Fruit fly (Drosophila melanogaster) Kc167 (cell line): Measurements from ENCODE around the gene CG14391.

Experiments
- Myc ChIP-seq: fragments of >200 bp; optimal IDR thresholded peaks from 2 replicates; lab custom pipeline; 2017; ENCODE audit warnings: missing external identifiers
- Sin3A ChIP-seq: fragments of >200 bp; optimal IDR thresholded peaks from 2 replicates; lab custom pipeline; 2018; ENCODE audit warnings: missing external identifiers
- h ChIP-seq: fragments of >200 bp; optimal IDR thresholded peaks from 3 replicates; lab custom pipeline; 2018; ENCODE audit warnings: missing external identifiers
- insv ChIP-seq: fragments of >200 bp; optimal IDR thresholded peaks from 3 replicates; lab custom pipeline; 2018; ENCODE audit warnings: missing external identifiers
- psq ChIP-seq: fragments of >200 bp; optimal IDR thresholded peaks from 2 replicates; lab custom pipeline; 2017; ENCODE audit warnings: missing external identifiers
- ttk ChIP-seq: sonication (Bioruptor generic); optimal IDR thresholded peaks from 2 replicates; lab custom pipeline; 2017; ENCODE audit warnings: missing external identifiers

CG14391 gene

dm6 chr3R:12692497-12692896 is 2.1 kb downstream of the CG14391 start, which contains the start of gene CG31347:
Gene CG31347, minus strand, starts transcription at chr3R:12692597.
- TF ChIP-seq ttk (lab: Kevin White, UChicago) (no peak), h (lab: Kevin White, UChicago) (no peak), psq (lab: Kevin White, UChicago) (no peak), Myc (lab: Kevin White, UChicago) (no peak), Sin3A (lab: Kevin White, UChicago) (no peak), insv (lab: Kevin White, UChicago) (no peak)

dm6 chr3R:12691422-12692101 is 3.1 kb downstream of the CG14391 start, which contains the start of gene Arp1:
Gene Arp1, plus strand, starts transcription at chr3R:12691743.
- no peak for TF ChIP-seq psq (lab: Kevin White, UChicago)
- no peak for TF ChIP-seq Sin3A (lab: Kevin White, UChicago)
- TF ChIP-seq insv (lab: Kevin White, UChicago): no peak
- no peak for TF ChIP-seq Myc (lab: Kevin White, UChicago)
- no peak for TF ChIP-seq h (lab: Kevin White, UChicago)
- no peak for TF ChIP-seq ttk (lab: Kevin White, UChicago)

- TF ChIP-seq ttk (lab: Kevin White, UChicago) (no peak), Sin3A (lab: Kevin White, UChicago) (no peak), psq (lab: Kevin White, UChicago) (no peak), insv (lab: Kevin White, UChicago) (no peak), Myc (lab: Kevin White, UChicago) (no peak), h (lab: Kevin White, UChicago) (no peak)
Measured at dm6 chr3R:12688672-12689417, 5.8 kb downstream of the CG14391 start, which contains the start of gene kar. Gene kar, minus strand, starts transcription at chr3R:12689367.

- no peak for TF ChIP-seq Sin3A (lab: Kevin White, UChicago)
- no peak for TF ChIP-seq h (lab: Kevin White, UChicago)
- no peak for TF ChIP-seq Myc (lab: Kevin White, UChicago)
- TF ChIP-seq psq (lab: Kevin White, UChicago): no peak
- TF ChIP-seq insv (lab: Kevin White, UChicago): no peak
- TF ChIP-seq ttk (lab: Kevin White, UChicago): no peak
Measured at dm6 chr3R:12688116-12688515, 6.5 kb downstream of the CG14391 start.

- TF ChIP-seq psq (lab: Kevin White, UChicago) (no peak), Sin3A (lab: Kevin White, UChicago) (no peak)
Measured at dm6 chr3R:12685290-12685689, 9.4 kb downstream of the CG14391 start.

- no peak for TF ChIP-seq Myc (lab: Kevin White, UChicago)
- no peak for TF ChIP-seq psq (lab: Kevin White, UChicago)
- TF ChIP-seq insv (lab: Kevin White, UChicago): no peak
- TF ChIP-seq h (lab: Kevin White, UChicago): no peak
- no peak for TF ChIP-seq Sin3A (lab: Kevin White, UChicago)
- no peak for TF ChIP-seq ttk (lab: Kevin White, UChicago)
Measured at dm6 chr3R:12681275-12681674, 13.4 kb downstream of the CG14391 start, which contains the start of gene Cyp313a4. Gene Cyp313a4, minus strand, starts transcription at chr3R:12681375.

dm6 chr3R:12678850-12679249 is 15.8 kb downstream of the CG14391 start, which contains the start of gene mbo:
Gene mbo, minus strand, starts transcription at chr3R:12679052.
- TF ChIP-seq psq (lab: Kevin White, UChicago) (no peak), insv (lab: Kevin White, UChicago) (no peak), h (lab: Kevin White, UChicago) (no peak), Sin3A (lab: Kevin White, UChicago) (no peak), ttk (lab: Kevin White, UChicago) (no peak), Myc (lab: Kevin White, UChicago) (no peak)

dm6 chr3R:12676160-12676559 is 18.5 kb downstream of the CG14391 start, which contains the start of gene CG43630:
Gene CG43630, minus strand, starts transcription at chr3R:12676260.
- no peak for TF ChIP-seq Sin3A (lab: Kevin White, UChicago)
- no peak for TF ChIP-seq psq (lab: Kevin White, UChicago)
- TF ChIP-seq insv (lab: Kevin White, UChicago): no peak
- TF ChIP-seq ttk (lab: Kevin White, UChicago): no peak
- no peak for TF ChIP-seq Myc (lab: Kevin White, UChicago)
- TF ChIP-seq h (lab: Kevin White, UChicago): no peak

- no peak for TF ChIP-seq insv (lab: Kevin White, UChicago)
- TF ChIP-seq psq (lab: Kevin White, UChicago): no peak
- no peak for TF ChIP-seq ttk (lab: Kevin White, UChicago)
- no peak for TF ChIP-seq h (lab: Kevin White, UChicago)
Measured at dm6 chr3R:12674041-12674623, 20.5 kb downstream of the CG14391 start, which contains the start of gene Gnmt. Gene Gnmt, plus strand, starts transcription at chr3R:12674608.

dm6 chr3R:12666206-12666834 is 28.3 kb downstream of the CG14391 start:
- TF ChIP-seq h (lab: Kevin White, UChicago) (no peak), Sin3A (lab: Kevin White, UChicago) (no peak), ttk (lab: Kevin White, UChicago) (no peak), Myc (lab: Kevin White, UChicago) (no peak)
